Fruit fly (Drosophila melanogaster) whole organism: ENCODE data around the gene CG6441.

ENCODE experiments used
- CG8478 ChIP-seq: fragments of >200 bp; optimal IDR thresholded peaks from 2 replicates; lab custom pipeline; 2018; ENCODE audit warnings: inconsistent platforms
- Dll ChIP-seq: fragments of >200 bp; optimal IDR thresholded peaks from 2 replicates; lab custom pipeline; 2017
- EcR ChIP-seq, 2 experiments: fragments of >200 bp; optimal IDR thresholded peaks; 2 replicates each; lab custom pipeline; 2017; ENCODE audit warnings: missing biosample characterization in 2 of 2, missing genetic modification characterization in 2 of 2, missing genetic modification reagents in 2 of 2
- pan ChIP-seq: fragments of >200 bp; optimal IDR thresholded peaks from 2 replicates; lab custom pipeline; 2017
- psq ChIP-seq: fragments of >200 bp; optimal IDR thresholded peaks from 2 replicates; lab custom pipeline; 2017
- usp ChIP-seq: fragments of >200 bp; optimal IDR thresholded peaks from 2 replicates; lab custom pipeline; 2017; ENCODE audit warnings: missing biosample characterization, missing genetic modification characterization, mixed read lengths

CG6441 gene

DNA sequence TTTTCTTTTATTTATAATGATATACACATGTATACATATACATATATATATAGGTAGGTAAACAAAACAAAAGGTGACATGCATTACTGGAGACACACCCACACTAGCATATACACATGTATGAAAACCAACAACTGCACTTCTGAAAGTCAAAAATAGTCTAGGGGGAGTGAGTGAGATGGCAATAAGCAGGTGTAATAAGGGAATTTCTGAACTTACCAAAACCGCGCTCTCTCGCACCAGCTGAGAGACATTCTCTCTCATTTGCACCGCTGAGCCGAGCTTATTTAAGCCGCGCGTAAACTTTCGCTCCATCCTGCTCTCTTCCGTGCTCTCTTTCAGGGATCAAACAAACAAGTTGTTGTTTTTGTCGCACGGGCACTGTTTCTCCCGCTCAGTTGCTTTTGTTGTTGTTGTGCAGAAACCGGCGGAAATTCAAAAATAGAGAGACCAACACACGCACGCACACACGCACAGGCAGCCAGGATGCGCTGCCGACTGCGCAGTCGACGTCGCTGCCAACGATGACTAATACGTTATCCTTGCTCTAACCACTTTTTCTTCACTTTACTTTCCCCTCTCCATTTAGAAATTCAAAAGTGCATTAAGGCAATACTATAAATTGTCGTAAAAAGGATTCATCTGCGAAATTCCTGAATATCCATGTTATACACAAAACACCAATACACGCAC is 20.9 kb downstream of the CG6441 start:
- no peak for TF ChIP-seq psq (lab: Kevin White, UChicago)

DNA sequence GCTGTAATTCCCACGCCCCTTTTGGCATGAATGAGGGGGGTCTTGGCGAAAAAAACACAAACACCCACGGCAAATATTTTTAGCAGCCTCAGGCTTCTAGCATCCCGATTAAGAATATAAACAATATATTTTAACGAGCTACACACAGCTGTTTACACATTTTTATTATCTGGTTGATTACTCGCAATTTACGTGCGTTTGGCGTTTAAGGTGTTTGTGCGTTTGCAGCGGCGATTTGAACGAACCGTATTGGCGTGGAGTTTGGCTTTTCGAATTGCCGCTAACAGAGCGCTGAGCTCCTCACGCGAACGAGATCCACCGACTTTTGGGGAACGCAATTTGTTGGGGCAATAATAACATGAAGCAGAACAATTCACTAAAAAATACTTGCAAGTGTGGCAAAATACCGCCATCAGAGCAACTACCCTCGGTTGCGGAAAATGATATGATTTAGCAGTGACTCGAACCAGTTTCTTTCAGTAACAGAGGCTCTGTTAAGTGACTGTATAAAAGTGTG is 21.5 kb downstream of the CG6441 start, which contains the start of gene Ziz:
Gene Ziz, minus strand, starts transcription at position 321 of the 517 bp plus-strand sequence.
- TF ChIP-seq CG8478 (lab: Kevin White, UChicago), result no peak
- TF ChIP-seq pan, result no peak
- no peak for TF ChIP-seq psq (lab: Kevin White, UChicago)
- TF ChIP-seq EcR (GFP tag; optimal IDR thresholded peaks at IDR 0.05; lab: Kevin White, UChicago), result no peak
- no peak for TF ChIP-seq usp (GFP tag; lab: Kevin White, UChicago)

DNA sequence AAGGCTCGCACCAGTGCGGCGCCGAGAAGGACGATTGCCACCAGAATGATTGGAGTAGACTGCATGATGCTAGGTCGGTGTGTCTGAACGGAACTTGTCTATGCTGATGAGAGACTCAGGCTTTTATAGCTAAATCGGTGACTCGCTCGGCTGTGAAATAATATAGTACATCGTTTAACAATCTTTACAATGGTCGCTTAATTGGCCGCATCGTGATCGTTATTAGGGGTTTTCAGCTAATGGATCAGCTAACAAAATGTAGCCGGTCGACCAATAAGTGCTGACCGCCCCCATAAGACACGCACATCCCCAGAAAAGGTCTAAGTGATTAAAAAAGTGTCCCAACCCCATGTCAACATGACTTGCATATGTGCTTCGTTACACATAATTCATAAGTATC is 22.8 kb downstream of the CG6441 start, which contains the start of gene Obp28a:
Gene Obp28a, minus strand, starts transcription at position 101 of the 400 bp plus-strand sequence.
- TF ChIP-seq psq (lab: Kevin White, UChicago) (no peak), usp (GFP tag; lab: Kevin White, UChicago) (no peak), Dll (lab: Kevin White, UChicago) (no peak), CG8478 (lab: Kevin White, UChicago) (no peak), EcR (GFP tag; optimal IDR thresholded peaks at IDR 0.05; lab: Kevin White, UChicago) (no peak), pan (no peak)

DNA sequence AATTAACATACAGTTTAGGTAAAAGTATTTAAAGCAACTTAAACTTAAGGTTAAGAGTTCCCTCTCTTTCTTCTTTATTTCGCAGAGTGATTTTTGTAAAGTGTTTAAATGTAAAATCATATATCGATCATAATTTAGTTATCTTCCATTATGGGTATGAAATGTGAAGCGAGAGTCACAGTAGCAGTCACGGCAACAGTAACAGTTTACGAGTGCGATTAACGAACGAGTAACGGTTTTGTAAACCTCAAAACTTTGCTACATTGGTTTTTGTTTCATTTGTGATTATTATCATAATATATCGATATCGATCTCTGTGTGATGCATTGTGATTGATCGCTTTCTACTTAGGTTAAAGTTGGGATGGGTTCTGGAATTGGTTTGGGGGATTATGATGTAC is 23.7 kb downstream of the CG6441 start:
- TF ChIP-seq pan, result no peak
- TF ChIP-seq CG8478 (lab: Kevin White, UChicago), result no peak
- TF ChIP-seq EcR (GFP tag; optimal IDR thresholded peaks at IDR 0.05; lab: Kevin White, UChicago), result no peak
- no peak for TF ChIP-seq Dll (lab: Kevin White, UChicago)
- no peak for TF ChIP-seq usp (GFP tag; lab: Kevin White, UChicago)
- TF ChIP-seq psq (lab: Kevin White, UChicago), result no peak

DNA sequence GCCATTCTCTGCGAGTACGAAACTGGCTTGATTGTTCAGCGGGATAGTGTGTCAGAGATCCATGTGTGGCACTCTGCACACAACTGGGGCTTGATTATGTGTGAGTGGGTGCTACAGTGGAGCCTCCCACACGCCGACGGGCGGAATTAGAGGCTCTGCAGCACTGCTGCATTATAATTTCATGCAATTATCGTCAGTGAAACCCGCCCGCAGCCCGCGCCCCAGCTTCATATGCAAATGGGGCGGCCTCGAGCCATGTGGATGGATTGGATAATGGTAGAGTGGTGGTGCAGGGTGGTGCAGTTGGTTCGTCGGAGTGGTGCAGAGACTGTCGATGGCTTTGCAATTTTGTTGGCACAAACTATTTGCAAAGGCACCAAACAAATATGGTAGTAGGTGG is 27.2 kb downstream of the CG6441 start:
- TF ChIP-seq Dll (lab: Kevin White, UChicago) (no peak), EcR (GFP tag; optimal IDR thresholded peaks at IDR 0.05; lab: Kevin White, UChicago) (no peak), CG8478 (lab: Kevin White, UChicago) (no peak), pan (no peak), usp (GFP tag; lab: Kevin White, UChicago) (no peak), psq (lab: Kevin White, UChicago) (no peak)

DNA sequence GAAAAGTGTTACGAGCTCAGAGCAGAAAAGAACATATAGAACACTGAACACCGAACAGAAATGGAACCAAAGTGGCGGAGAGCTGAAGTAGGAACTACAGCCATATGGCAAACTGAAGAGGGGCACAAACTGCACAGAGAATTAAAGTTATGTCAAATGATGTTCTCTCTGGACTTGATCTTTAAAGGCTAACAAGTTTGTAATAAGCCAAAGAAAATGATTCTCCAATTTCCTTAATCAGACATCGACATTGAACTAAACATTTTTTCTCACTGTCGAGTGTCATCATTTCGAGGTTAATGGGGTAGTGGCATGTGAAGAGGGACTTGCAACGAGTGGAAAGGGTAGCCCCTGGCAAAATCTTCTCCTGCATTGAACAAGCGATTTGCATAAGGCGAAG is 29.2 kb downstream of the CG6441 start:
- TF ChIP-seq usp (GFP tag; lab: Kevin White, UChicago), result no peak
- no peak for TF ChIP-seq Dll (lab: Kevin White, UChicago)
- TF ChIP-seq psq (lab: Kevin White, UChicago), result no peak
- TF ChIP-seq CG8478 (lab: Kevin White, UChicago), result no peak
- TF ChIP-seq EcR (GFP tag; optimal IDR thresholded peaks at IDR 0.05; lab: Kevin White, UChicago), result no peak
- no peak for TF ChIP-seq pan

DNA sequence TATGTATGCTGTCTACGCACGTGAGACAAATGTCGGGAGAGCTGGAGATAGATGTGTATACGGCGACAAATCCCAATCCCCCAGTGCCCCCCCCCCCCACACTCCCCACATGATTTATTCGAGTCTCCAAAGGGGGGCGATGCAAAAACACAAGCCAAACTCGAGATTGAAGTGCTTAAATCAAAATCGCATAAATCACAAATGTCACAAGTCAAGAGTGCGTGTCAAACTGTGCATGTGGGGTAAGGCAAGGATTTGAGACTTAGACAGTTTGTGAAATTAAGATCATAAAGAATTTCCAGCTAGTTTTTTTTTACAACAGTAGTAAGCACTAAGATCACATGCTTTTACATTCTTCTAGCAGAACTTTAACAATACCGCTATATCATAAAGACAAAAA is 30.0 kb downstream of the CG6441 start:
- TF ChIP-seq EcR (GFP tag; optimal IDR thresholded peaks at IDR 0.05; lab: Kevin White, UChicago) (no peak), CG8478 (lab: Kevin White, UChicago) (no peak), Dll (lab: Kevin White, UChicago) (no peak), psq (lab: Kevin White, UChicago) (no peak), pan (no peak), usp (GFP tag; lab: Kevin White, UChicago) (no peak)

DNA sequence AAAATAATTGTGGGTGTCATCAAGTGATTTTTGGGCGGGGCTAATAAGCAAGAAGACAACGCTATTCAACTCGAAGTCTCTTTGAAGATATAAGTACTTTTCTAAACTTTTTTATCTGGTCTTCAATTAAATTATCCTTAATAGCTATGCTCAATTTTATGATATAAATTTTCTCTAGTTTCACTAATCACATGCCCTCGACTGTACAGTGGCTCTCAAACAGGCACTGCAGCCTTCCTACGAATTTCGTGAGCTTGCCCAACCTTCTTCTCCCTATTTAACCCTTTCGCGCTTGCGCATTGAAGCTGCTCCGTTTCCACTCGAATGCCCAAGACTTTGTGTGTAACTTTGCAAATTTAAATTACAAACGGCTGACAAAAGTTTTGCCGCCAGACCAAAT is 31.5 kb downstream of the CG6441 start:
- TF ChIP-seq EcR (GFP tag; optimal IDR thresholded peaks at IDR 0.05; lab: Kevin White, UChicago), result no peak
- TF ChIP-seq usp (GFP tag; lab: Kevin White, UChicago), result no peak
- TF ChIP-seq psq (lab: Kevin White, UChicago), result no peak
- no peak for TF ChIP-seq pan
- TF ChIP-seq CG8478 (lab: Kevin White, UChicago), result no peak
- no peak for TF ChIP-seq Dll (lab: Kevin White, UChicago)

DNA sequence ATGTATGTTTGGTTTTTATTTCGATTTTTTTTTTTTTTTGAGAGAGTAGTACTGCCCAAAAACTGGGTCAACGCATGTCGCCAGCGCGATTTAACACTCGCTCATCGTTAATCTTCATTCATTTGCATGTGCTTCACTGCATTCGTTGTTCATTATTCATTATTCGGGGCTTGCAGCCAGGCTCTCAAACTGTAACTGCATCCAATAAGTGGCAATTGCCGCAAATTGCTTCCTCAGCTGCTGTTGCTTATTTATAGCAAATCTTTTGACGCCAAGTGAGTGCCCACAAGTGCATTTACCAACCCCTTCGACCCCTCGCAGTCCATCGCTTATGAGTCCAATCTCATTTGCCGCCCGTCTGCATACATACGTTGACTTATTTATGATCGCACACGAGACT is 32.9 kb downstream of the CG6441 start:
- TF ChIP-seq EcR (GFP tag; optimal IDR thresholded peaks at IDR 0.05; lab: Kevin White, UChicago) (no peak), usp (GFP tag; lab: Kevin White, UChicago) (no peak), pan (no peak), Dll (lab: Kevin White, UChicago) (no peak), CG8478 (lab: Kevin White, UChicago) (no peak), psq (lab: Kevin White, UChicago) (no peak)

DNA sequence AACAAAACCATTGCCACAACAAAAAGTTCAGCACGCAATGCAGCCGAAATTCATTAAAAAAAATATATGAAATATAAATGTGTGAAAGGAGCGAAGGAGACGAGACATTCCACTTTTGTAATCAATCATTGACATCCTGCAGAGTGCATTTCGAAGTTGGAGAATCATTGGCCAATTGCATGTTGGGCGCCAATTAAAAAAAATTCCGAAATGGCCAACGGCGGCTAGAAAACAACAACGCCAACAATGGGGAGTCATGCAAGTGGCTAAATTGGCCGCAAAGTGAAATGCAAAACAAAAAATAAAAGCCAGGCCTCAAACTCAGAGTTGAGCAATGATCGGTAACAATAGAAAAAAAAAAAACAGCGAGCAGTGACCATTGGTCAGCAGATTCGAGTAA is 34.0 kb downstream of the CG6441 start:
- TF ChIP-seq psq (lab: Kevin White, UChicago), result no peak

DNA sequence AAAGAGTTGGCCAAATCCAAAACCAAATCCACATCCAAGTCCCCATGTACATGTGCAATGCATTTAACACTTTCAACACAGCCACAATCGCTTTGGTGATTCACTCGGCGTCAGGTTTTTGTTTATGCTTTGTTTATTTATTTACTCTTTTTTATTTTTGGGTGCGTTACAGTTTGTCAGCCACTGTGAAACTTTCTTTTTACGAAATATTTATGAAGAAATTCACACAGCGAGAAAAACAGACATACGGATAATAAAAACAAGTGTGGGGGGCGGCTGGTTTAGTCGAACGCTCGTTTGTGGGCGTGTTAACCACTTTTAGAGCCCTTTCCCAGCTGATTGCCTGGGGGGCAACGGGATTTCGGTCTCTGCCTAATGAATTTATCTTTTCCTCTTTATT is 34.4 kb downstream of the CG6441 start:
- TF ChIP-seq psq (lab: Kevin White, UChicago), result no peak
- TF ChIP-seq pan, result no peak
- no peak for TF ChIP-seq usp (GFP tag; lab: Kevin White, UChicago)
- TF ChIP-seq EcR (GFP tag; optimal IDR thresholded peaks at IDR 0.05; lab: Kevin White, UChicago), result no peak
- TF ChIP-seq CG8478 (lab: Kevin White, UChicago), result no peak
- no peak for TF ChIP-seq Dll (lab: Kevin White, UChicago)

DNA sequence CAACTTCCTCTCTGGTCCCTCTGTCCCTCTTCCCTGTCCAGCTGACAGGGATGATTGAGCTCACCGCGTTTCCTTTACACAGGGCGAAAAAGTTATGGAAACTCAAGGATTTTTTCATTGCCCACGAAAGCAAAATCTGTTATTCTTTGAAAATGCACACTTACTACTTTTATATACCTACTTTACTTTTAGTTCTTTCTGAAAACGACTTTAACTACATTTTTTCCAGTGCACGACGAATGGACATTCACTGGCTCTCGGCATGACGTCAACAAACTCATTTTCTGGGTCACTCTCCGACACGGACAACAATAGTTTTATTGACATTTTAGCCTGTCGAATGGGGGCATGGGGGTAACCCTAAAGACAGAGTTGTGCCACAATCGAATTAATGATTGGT is 38.4 kb downstream of the CG6441 start:
- no peak for TF ChIP-seq usp (GFP tag; lab: Kevin White, UChicago)
- no peak for TF ChIP-seq pan
- TF ChIP-seq CG8478 (lab: Kevin White, UChicago), result no peak
- TF ChIP-seq EcR (GFP tag; optimal IDR thresholded peaks at IDR 0.05; lab: Kevin White, UChicago), result no peak
- TF ChIP-seq Dll (lab: Kevin White, UChicago), result no peak
- no peak for TF ChIP-seq psq (lab: Kevin White, UChicago)
